Fruit fly (Drosophila melanogaster): ENCODE measurements around the gene CG31342.
A peak's percentile ranks its signal among the peaks of the same experiment; 100 is the strongest.

Gene CG31342

DNA sequence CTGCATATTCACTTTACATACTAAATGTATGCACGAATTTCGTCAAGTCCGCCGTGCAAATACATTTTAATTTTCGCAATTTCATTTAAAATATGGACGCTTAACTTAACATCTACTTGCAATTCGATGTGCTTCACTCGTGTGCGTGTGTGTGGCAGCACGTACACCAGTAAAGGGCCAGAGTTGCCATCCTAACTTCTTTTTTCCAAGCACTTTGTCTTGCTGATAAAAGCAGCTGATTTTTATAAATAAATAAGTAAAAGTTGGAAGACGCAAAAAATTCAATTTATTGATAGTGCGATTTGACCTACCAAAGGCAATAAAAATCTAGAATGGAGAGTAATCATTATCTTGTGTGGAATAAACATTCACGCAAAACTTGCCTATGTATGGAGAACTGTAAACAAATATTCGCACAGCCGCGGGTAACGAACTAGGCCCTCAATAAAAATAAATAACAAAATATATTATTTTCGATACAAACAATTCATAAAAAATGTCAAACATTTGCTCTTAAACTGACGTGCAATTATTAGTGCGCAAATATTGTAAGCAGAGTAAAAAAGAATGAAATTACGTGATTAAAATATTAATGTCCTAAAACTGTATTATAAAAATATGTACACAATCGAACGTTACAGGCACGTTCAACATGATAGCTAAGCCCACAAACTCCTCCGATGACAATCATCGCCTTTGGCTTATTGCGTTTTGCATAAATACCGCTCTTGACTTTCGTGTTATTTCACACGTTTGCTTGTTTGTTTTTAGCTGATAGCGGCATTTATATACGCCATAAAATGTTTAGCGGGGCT, 3.5 kb upstream of the CG31342 start (continued):
- TF ChIP-seq Lpt (GFP tag; optimal IDR thresholded peaks at IDR 0.05) (no peak), CG13624 (GFP tag; optimal IDR thresholded peaks at IDR 0.05) (peak; percentile 38), CG11695 (GFP tag; IDR thresholded peaks at IDR 0.05) (peak; percentile 56), CG5180 (GFP tag; optimal IDR thresholded peaks at IDR 0.05) (peak; percentile 60), repo (GFP tag; optimal IDR thresholded peaks at IDR 0.05) (no peak), CG3407 (GFP tag; optimal IDR thresholded peaks at IDR 0.05) (no peak), nau (GFP tag; optimal IDR thresholded peaks at IDR 0.05) (no peak), bowl (GFP tag; IDR thresholded peaks at IDR 0.05) (no peak), dm (GFP tag; optimal IDR thresholded peaks at IDR 0.05) (no peak), Ravus (GFP tag; IDR thresholded peaks at IDR 0.05) (no peak; the same call in 1 of the 2 replicates), CG9876 (GFP tag; optimal IDR thresholded peaks at IDR 0.05) (no peak), gcm2 (GFP tag; optimal IDR thresholded peaks at IDR 0.05) (peak; percentile 72), CG10321 (GFP tag; IDR thresholded peaks at IDR 0.05) (no peak), Jarid2 (GFP tag; optimal IDR thresholded peaks at IDR 0.05) (no peak), Dbx (GFP tag; IDR thresholded peaks at IDR 0.05) (no peak), CG8388 (GFP tag; optimal IDR thresholded peaks at IDR 0.05) (peak; percentile 35), dan (GFP tag; IDR thresholded peaks at IDR 0.05) (no peak), ems (GFP tag; optimal IDR thresholded peaks at IDR 0.05) (no peak), CG7745 (tag; optimal IDR thresholded peaks at IDR 0.05) (no peak), Bgb (GFP tag; IDR thresholded peaks at IDR 0.05; ENCODE audit: partially characterized antibody) (no peak; the same call in 1 of the 2 replicates), CG15073 (GFP tag; optimal IDR thresholded peaks at IDR 0.05) (no peak), cwo (GFP tag; optimal IDR thresholded peaks at IDR 0.05) (peak; percentile 71), B-H1 (GFP tag; IDR thresholded peaks at IDR 0.05) (no peak), eve (GFP tag; optimal IDR thresholded peaks at IDR 0.05) (no peak), salm (tag; optimal IDR thresholded peaks at IDR 0.05) (no peak), CG15514 (GFP tag; optimal IDR thresholded peaks at IDR 0.05) (peak; percentile 59), hth (optimal IDR thresholded peaks at IDR 0.05) (no peak), CG1602 (GFP tag; optimal IDR thresholded peaks at IDR 0.05) (peak; percentile 44), Med (GFP tag) (peak; percentile 77), klu (GFP tag; IDR thresholded peaks at IDR 0.05) (peak; percentile 43; the same call in 1 of the 2 replicates), Ssrp (tag; optimal IDR thresholded peaks at IDR 0.05) (peak; percentile 67), prd (optimal IDR thresholded peaks at IDR 0.05) (no peak), prd (GFP tag; IDR thresholded peaks at IDR 0.05) (peak; percentile 63), CG9817 (tag; optimal IDR thresholded peaks at IDR 0.05) (peak; percentile 70), Awh (GFP tag; IDR thresholded peaks at IDR 0.05) (peak; percentile 64; the same call in 1 of the 2 replicates), Lim3 (GFP tag; IDR thresholded peaks at IDR 0.05) (no peak), gfzf (GFP tag; optimal IDR thresholded peaks at IDR 0.05) (no peak), pb (GFP tag; optimal IDR thresholded peaks at IDR 0.05) (no peak), grau (tag; optimal IDR thresholded peaks at IDR 0.05) (peak; percentile 81), crc (GFP tag; optimal IDR thresholded peaks at IDR 0.05) (peak; percentile 13), CG2202 (tag; optimal IDR thresholded peaks at IDR 0.05) (peak; percentile 33), TFAM (GFP tag; optimal IDR thresholded peaks at IDR 0.05) (no peak), psq (GFP tag; optimal IDR thresholded peaks at IDR 0.05) (no peak), Bteb2 (GFP tag; optimal IDR thresholded peaks at IDR 0.05) (no peak), PHDP (tag; optimal IDR thresholded peaks at IDR 0.05) (peak; percentile 83), CG15011 (GFP tag; optimal IDR thresholded peaks at IDR 0.05) (peak; percentile 47), lov (optimal IDR thresholded peaks at IDR 0.05) (no peak), lov (GFP tag; IDR thresholded peaks at IDR 0.05) (no peak), ham (GFP tag; IDR thresholded peaks at IDR 0.05) (no peak), toy (GFP tag; IDR thresholded peaks at IDR 0.05) (no peak), pfk (GFP tag; optimal IDR thresholded peaks at IDR 0.05) (no peak)
